Worm (Caenorhabditis elegans) whole organism, L1 larva: ENCODE data around the gene srg-64.

ENCODE experiments used
- C04F5.9 ChIP-seq: sonication (generic microtip); optimal IDR thresholded peaks from 2 replicates; lab custom pipeline; 2016; ENCODE audit warnings: missing genetic modification characterization, missing compliant biosample characterization
- C34B4.2 ChIP-seq: sonication (generic microtip); optimal IDR thresholded peaks from 2 replicates; lab custom pipeline; 2017; ENCODE audit warnings: mild to moderate bottlenecking, missing genetic modification characterization, missing compliant biosample characterization
- F16B12.6 ChIP-seq: fragments of 150-350 bp; optimal IDR thresholded peaks from 2 replicates; lab custom pipeline; 2014; ENCODE audit warnings: missing biosample characterization, missing genetic modification characterization
- aha-1 ChIP-seq: fragments of 150-350 bp; optimal IDR thresholded peaks from 2 replicates; lab custom pipeline; 2014; ENCODE audit warnings: missing biosample characterization, missing genetic modification characterization
- aly-2 ChIP-seq: fragments of 150-350 bp; optimal IDR thresholded peaks from 2 replicates; lab custom pipeline; 2014; ENCODE audit warnings: missing biosample characterization, missing genetic modification characterization
- blmp-1 ChIP-seq: fragments of 150-350 bp; optimal IDR thresholded peaks from 2 replicates; lab custom pipeline; 2014; ENCODE audit warnings: missing biosample characterization, missing genetic modification characterization
- ceh-63 ChIP-seq: fragments of 200-800 bp; sonication (Bioruptor generic); optimal IDR thresholded peaks from 2 replicates; lab custom pipeline; 2018; ENCODE audit warnings: mild to moderate bottlenecking, missing genetic modification characterization, missing compliant biosample characterization
- ceh-8 ChIP-seq: fragments of 200-800 bp; sonication (Bioruptor generic); optimal IDR thresholded peaks from 2 replicates; lab custom pipeline; 2018; ENCODE audit warnings: mild to moderate bottlenecking, missing genetic modification characterization, moderate library complexity, missing compliant biosample characterization
- ceh-90 ChIP-seq: sonication (generic microtip); optimal IDR thresholded peaks from 2 replicates; lab custom pipeline; 2016; ENCODE audit warnings: missing genetic modification characterization, missing compliant biosample characterization
- ces-1 ChIP-seq: fragments of 150-350 bp; optimal IDR thresholded peaks from 2 replicates; lab custom pipeline; 2014; ENCODE audit warnings: missing biosample characterization, missing genetic modification reagents, missing genetic modification characterization
- dsc-1 ChIP-seq: sonication (generic microtip); optimal IDR thresholded peaks from 2 replicates; lab custom pipeline; 2016; ENCODE audit warnings: mild to moderate bottlenecking, missing genetic modification characterization, missing compliant biosample characterization
- elt-2 ChIP-seq: sonication (generic microtip); optimal IDR thresholded peaks from 2 replicates; lab custom pipeline; 2016; ENCODE audit warnings: missing genetic modification characterization, mild to moderate bottlenecking, inconsistent platforms, missing compliant biosample characterization, missing genetic modification reagents
- elt-3 ChIP-seq, 6 experiments: fragments of 150-350 bp in 1 of 6; sonication (generic microtip); optimal IDR thresholded peaks; 2 replicates each; lab custom pipeline; 2017 to 2018; ENCODE audit warnings: missing biosample characterization in 6 of 6, missing genetic modification characterization in 6 of 6, inconsistent platforms in 1 of 6
- fkh-10 ChIP-seq: sonication (generic microtip); optimal IDR thresholded peaks from 2 replicates; lab custom pipeline; 2017; ENCODE audit warnings: missing biosample characterization, missing genetic modification reagents, missing genetic modification characterization
- grh-1 ChIP-seq: fragments of 200-800 bp; sonication (Bioruptor generic); IDR thresholded peaks from 2 replicates; pipeline ENCODE4 v1.3.6; 2022; ENCODE audit warnings: missing genetic modification reagents, missing genetic modification characterization, missing compliant biosample characterization
- hlh-17 ChIP-seq: fragments of 200-800 bp; sonication (Bioruptor generic); optimal IDR thresholded peaks from 2 replicates; lab custom pipeline; 2018; ENCODE audit warnings: missing genetic modification characterization, mild to moderate bottlenecking, missing compliant biosample characterization, moderate library complexity, borderline replicate concordance
- hlh-4 ChIP-seq: sonication (generic microtip); optimal IDR thresholded peaks from 2 replicates; lab custom pipeline; 2016; ENCODE audit warnings: mild to moderate bottlenecking, missing genetic modification characterization, missing compliant biosample characterization
- isw-1 ChIP-seq: fragments of 200-800 bp; sonication (Bioruptor generic); IDR thresholded peaks from 2 replicates; pipeline ENCODE4 v1.3.6; 2022; ENCODE audit warnings: missing genetic modification characterization, missing compliant biosample characterization
- lin-13 ChIP-seq: fragments of 150-350 bp; optimal IDR thresholded peaks from 2 replicates; lab custom pipeline; 2014; ENCODE audit warnings: missing biosample characterization, missing genetic modification reagents, missing genetic modification characterization
- lin-15B ChIP-seq: fragments of 150-350 bp; sonication (generic microtip); optimal IDR thresholded peaks from 3 replicates; lab custom pipeline; 2014; ENCODE audit warnings: missing biosample characterization, missing genetic modification characterization
- lin-35 ChIP-seq, 2 experiments: fragments of 150-350 bp; optimal IDR thresholded peaks; 2 replicates each; lab custom pipeline; 2014; ENCODE audit warnings: missing biosample characterization in 2 of 2, missing genetic modification characterization in 2 of 2, missing genetic modification reagents in 2 of 2
- lir-3 ChIP-seq: sonication (generic microtip); optimal IDR thresholded peaks from 2 replicates; lab custom pipeline; 2016; ENCODE audit warnings: mild to moderate bottlenecking, missing genetic modification characterization, moderate library complexity, missing compliant biosample characterization; ENCODE audit not compliant: poor library complexity
- lsy-2 ChIP-seq, 2 experiments: fragments of 150-350 bp; optimal IDR thresholded peaks; 2 replicates each; lab custom pipeline; 2014; ENCODE audit warnings: missing biosample characterization in 2 of 2, missing genetic modification characterization in 2 of 2
- mdl-1 ChIP-seq, 2 experiments: fragments of 150-350 bp; optimal IDR thresholded peaks; 2 replicates each; lab custom pipeline; 2014 to 2017; ENCODE audit warnings: missing biosample characterization in 2 of 2, missing genetic modification characterization in 2 of 2, inconsistent platforms in 1 of 2
- mep-1 ChIP-seq: fragments of 150-350 bp; optimal IDR thresholded peaks from 2 replicates; lab custom pipeline; 2014; ENCODE audit warnings: missing biosample characterization, missing genetic modification characterization
- nhr-19 ChIP-seq: fragments of 200-800 bp; sonication (Bioruptor generic); conservative IDR thresholded peaks from 2 replicates; pipeline ENCODE4 v1.3.6; 2022; ENCODE audit warnings: missing genetic modification characterization, missing compliant biosample characterization
- nhr-20 ChIP-seq: sonication (generic microtip); optimal IDR thresholded peaks from 2 replicates; lab custom pipeline; 2016; ENCODE audit warnings: mild to moderate bottlenecking, missing genetic modification characterization, missing compliant biosample characterization
- nhr-237 ChIP-seq: fragments of 150-350 bp; optimal IDR thresholded peaks from 2 replicates; lab custom pipeline; 2014; ENCODE audit warnings: missing biosample characterization, missing genetic modification characterization
- nhr-28 ChIP-seq: fragments of 150-350 bp; optimal IDR thresholded peaks from 2 replicates; lab custom pipeline; 2014; ENCODE audit warnings: missing biosample characterization, missing genetic modification characterization
- nhr-47 ChIP-seq: sonication (generic microtip); optimal IDR thresholded peaks from 2 replicates; lab custom pipeline; 2016; ENCODE audit warnings: mild to moderate bottlenecking, missing genetic modification characterization, moderate library complexity, missing compliant biosample characterization
- nhr-71 ChIP-seq: sonication (generic microtip); optimal IDR thresholded peaks from 2 replicates; lab custom pipeline; 2016; ENCODE audit warnings: mild to moderate bottlenecking, missing genetic modification characterization, moderate library complexity, missing compliant biosample characterization
- nhr-76 ChIP-seq: sonication (generic microtip); optimal IDR thresholded peaks from 2 replicates; lab custom pipeline; 2017; ENCODE audit warnings: missing biosample characterization, missing genetic modification characterization
- nhr-85 ChIP-seq: sonication (generic microtip); peaks from one replicate; lab custom pipeline; 2016; ENCODE audit warnings: missing genetic modification characterization, inconsistent platforms, missing compliant biosample characterization
- nhr-90 ChIP-seq: sonication (generic microtip); optimal IDR thresholded peaks from 2 replicates; lab custom pipeline; 2016; ENCODE audit warnings: mild to moderate bottlenecking, missing genetic modification characterization, missing compliant biosample characterization; ENCODE audit not compliant: poor library complexity
- pag-3 ChIP-seq: sonication (generic microtip); optimal IDR thresholded peaks from 2 replicates; lab custom pipeline; 2017; ENCODE audit warnings: missing genetic modification characterization, mild to moderate bottlenecking, missing compliant biosample characterization, antibody characterized with exemption, borderline replicate concordance; ENCODE audit not compliant: insufficient read depth
- pax-3 ChIP-seq: fragments of 200-800 bp; sonication (Bioruptor generic); optimal IDR thresholded peaks from 2 replicates; lab custom pipeline; 2018; ENCODE audit warnings: mild to moderate bottlenecking, missing genetic modification characterization, moderate library complexity, missing compliant biosample characterization
- pqm-1 ChIP-seq: sonication (generic microtip); optimal IDR thresholded peaks from 3 replicates; lab custom pipeline; 2017; ENCODE audit warnings: missing biosample characterization, missing genetic modification characterization
- skn-1 ChIP-seq: fragments of 150-350 bp; optimal IDR thresholded peaks from 2 replicates; lab custom pipeline; 2014; ENCODE audit warnings: missing biosample characterization, missing genetic modification characterization
- snu-23 ChIP-seq: sonication (generic microtip); optimal IDR thresholded peaks from 2 replicates; lab custom pipeline; 2016; ENCODE audit warnings: missing genetic modification characterization, missing compliant biosample characterization
- swsn-7 ChIP-seq: sonication (generic microtip); optimal IDR thresholded peaks from 2 replicates; lab custom pipeline; 2016; ENCODE audit warnings: missing genetic modification characterization, missing compliant biosample characterization
- tbx-2 ChIP-seq: sonication (generic microtip); optimal IDR thresholded peaks from 2 replicates; lab custom pipeline; 2016; ENCODE audit warnings: missing genetic modification characterization, missing compliant biosample characterization
- tlp-1 ChIP-seq: fragments of 150-350 bp; optimal IDR thresholded peaks from 2 replicates; lab custom pipeline; 2014; ENCODE audit warnings: missing biosample characterization, missing genetic modification characterization
- unc-30 ChIP-seq: sonication (generic microtip); optimal IDR thresholded peaks from 2 replicates; lab custom pipeline; 2017; ENCODE audit warnings: missing biosample characterization, missing genetic modification characterization
- xbp-1 ChIP-seq: sonication (generic microtip); optimal IDR thresholded peaks from 2 replicates; lab custom pipeline; 2016; ENCODE audit warnings: missing genetic modification characterization, missing compliant biosample characterization
- zag-1 ChIP-seq: fragments of 150-350 bp; optimal IDR thresholded peaks from 2 replicates; lab custom pipeline; 2014; ENCODE audit warnings: missing biosample characterization, missing genetic modification characterization
- zip-4 ChIP-seq: fragments of 200-800 bp; sonication (Bioruptor generic); optimal IDR thresholded peaks from 2 replicates; lab custom pipeline; 2018; ENCODE audit warnings: mild to moderate bottlenecking, missing genetic modification characterization, moderate library complexity, missing compliant biosample characterization
- ztf-11 ChIP-seq, 2 experiments: sonication (generic microtip); optimal IDR thresholded peaks; 2 replicates each; lab custom pipeline; 2016 to 2017; ENCODE audit warnings: missing genetic modification characterization in 2 of 2, missing biosample characterization in 1 of 2, missing compliant biosample characterization in 1 of 2
- ztf-4 ChIP-seq: fragments of 150-350 bp; optimal IDR thresholded peaks from 2 replicates; lab custom pipeline; 2014; ENCODE audit warnings: missing biosample characterization, missing genetic modification characterization

Gene srg-64

ce11 chrX:15706108-15706676 is 34.2 kb downstream of the srg-64 start (continued):
- TF ChIP-seq snu-23 (GFP tag; lab: Kevin White, UChicago) = peak; percentile 57
- TF ChIP-seq nhr-28 (tag; lab: Kevin White, UChicago) = no peak
- peak; percentile 50 for TF ChIP-seq tbx-2 (tag; lab: Kevin White, UChicago)
- no peak for TF ChIP-seq pag-3 (tag; lab: Kevin White, UChicago)
- TF ChIP-seq F16B12.6 (tag; lab: Kevin White, UChicago) = no peak
- peak; percentile 8 to 38 for TF ChIP-seq lsy-2 (tag; optimal IDR thresholded peaks at IDR 0.05; lab: Kevin White, UChicago)
- TF ChIP-seq xbp-1 (tag; lab: Kevin White, UChicago) = peak; percentile 6

ce11 chrX:15704579-15705110 is 35.8 kb downstream of the srg-64 start:
- TF ChIP-seq ztf-4 (tag; lab: Kevin White, UChicago) (no peak), ceh-8 (no peak), nhr-47 (tag; lab: Kevin White, UChicago) (peak; percentile 19), tlp-1 (tag; lab: Kevin White, UChicago) (no peak), nhr-237 (tag; lab: Kevin White, UChicago) (no peak), ces-1 (GFP tag; lab: Kevin White, UChicago) (no peak), nhr-20 (tag; lab: Kevin White, UChicago) (peak; percentile 80), pax-3 (tag; lab: Kevin White, UChicago) (no peak), tbx-2 (tag; lab: Kevin White, UChicago) (peak; percentile 13), mdl-1 (tag; optimal IDR thresholded peaks at IDR 0.05; lab: Kevin White, UChicago) (peak in 1 of 2 experiments; percentile 26), xbp-1 (tag; lab: Kevin White, UChicago) (no peak), dsc-1 (no peak), zip-4 (GFP tag; lab: Kevin White, UChicago) (no peak), swsn-7 (tag; lab: Kevin White, UChicago) (no peak), lin-15B (no peak), skn-1 (no peak), unc-30 (tag; lab: Kevin White, UChicago) (no peak), nhr-19 (GFP tag; lab: Robert Waterston, UW) (peak; percentile 30; the same call in 1 of the 2 replicates), lsy-2 (tag; optimal IDR thresholded peaks at IDR 0.05; lab: Kevin White, UChicago) (peak in 1 of 2 experiments; percentile 8), mep-1 (tag; lab: Kevin White, UChicago) (no peak), snu-23 (GFP tag; lab: Kevin White, UChicago) (peak; percentile 61), ztf-11 (tag; optimal IDR thresholded peaks at IDR 0.05; lab: Kevin White, UChicago) (no peak), aly-2 (tag; lab: Kevin White, UChicago) (no peak), zag-1 (tag; lab: Kevin White, UChicago) (no peak), ceh-63 (GFP tag; lab: Kevin White, UChicago) (no peak), nhr-28 (tag; lab: Kevin White, UChicago) (no peak), isw-1 (no peak), elt-3 (tag; optimal IDR thresholded peaks at IDR 0.05; lab: Kevin White, UChicago) (peak in 5 of 6 experiments; percentile 78 to 93 (median 91)), elt-2 (tag; lab: Kevin White, UChicago) (peak; percentile 87), pqm-1 (tag; lab: Kevin White, UChicago) (no peak), hlh-4 (tag; lab: Kevin White, UChicago) (no peak), aha-1 (tag; lab: Kevin White, UChicago) (no peak), blmp-1 (peak; percentile 10), lin-35 (GFP tag; optimal IDR thresholded peaks at IDR 0.05; lab: Kevin White, UChicago) (peak in 1 of 2 experiments; percentile 33), ceh-90 (tag; lab: Kevin White, UChicago) (no peak), nhr-71 (tag; lab: Kevin White, UChicago) (peak; percentile 78), pag-3 (tag; lab: Kevin White, UChicago) (no peak), grh-1 (GFP tag; lab: Robert Waterston, UW) (0 out of 2 replicates have a peak, but pooled peaks have one; percentile 44), lir-3 (tag; lab: Kevin White, UChicago) (no peak), lin-13 (GFP tag; lab: Kevin White, UChicago) (peak; percentile 11), C34B4.2 (tag; lab: Kevin White, UChicago) (no peak), fkh-10 (GFP tag; lab: Kevin White, UChicago) (no peak), hlh-17 (GFP tag; lab: Kevin White, UChicago) (no peak), C04F5.9 (no peak), nhr-90 (peak; percentile 65), nhr-85 (tag; lab: Kevin White, UChicago) (peak; percentile 94), nhr-76 (tag; lab: Kevin White, UChicago) (no peak)
